Worm (Caenorhabditis elegans): Measurements from ENCODE around the gene nyn-1.

ce11 chrIV:13682733-13683132 is 4.1 kb downstream of the nyn-1 start:
- TF ChIP-seq che-1 (tag; optimal IDR thresholded peaks at IDR 0.05) (no peak), tbx-2 (tag; optimal IDR thresholded peaks at IDR 0.05) (no peak), ceh-9 (tag; optimal IDR thresholded peaks at IDR 0.05) (no peak), pha-4 (tag; optimal IDR thresholded peaks at IDR 0.05) (no peak), ceh-45 (GFP tag; IDR thresholded peaks at IDR 0.05) (no peak), ttx-3 (tag; optimal IDR thresholded peaks at IDR 0.05) (no peak), rnt-1 (tag; optimal IDR thresholded peaks at IDR 0.05) (no peak), syd-9 (tag; optimal IDR thresholded peaks at IDR 0.05) (no peak), hlh-30 (tag; optimal IDR thresholded peaks at IDR 0.05; ENCODE audit: insufficient read depth) (no peak), nhr-232 (tag; optimal IDR thresholded peaks at IDR 0.05) (no peak), ets-4 (tag; optimal IDR thresholded peaks at IDR 0.05) (no peak)
